Fruit fly (Drosophila melanogaster) whole organism, embryonic: Measurements from ENCODE around the gene CG31855.
A peak's percentile ranks its signal among the peaks of the same experiment; 100 is the strongest.

Experiments
- CG15696 ChIP-seq: fragments of 200-800 bp; sonication (Bioruptor generic); optimal IDR thresholded peaks from 2 replicates; lab custom pipeline; 2019; ENCODE audit warnings: missing biosample characterization, mild to moderate bottlenecking, missing genetic modification characterization, moderate library complexity
- CG2875 ChIP-seq: fragments of 200-800 bp; sonication (Bioruptor generic); optimal IDR thresholded peaks from 2 replicates; lab custom pipeline; 2017; ENCODE audit warnings: missing biosample characterization, mild to moderate bottlenecking, missing genetic modification characterization, missing genetic modification reagents
- CG4617 ChIP-seq: fragments of 200-800 bp; sonication (Bioruptor generic); optimal IDR thresholded peaks from 3 replicates; lab custom pipeline; 2016; ENCODE audit warnings: missing biosample characterization, missing genetic modification characterization, borderline replicate concordance
- CG4820 ChIP-seq: fragments of 200-800 bp; sonication (Bioruptor generic); optimal IDR thresholded peaks from 3 replicates; lab custom pipeline; 2016; ENCODE audit warnings: missing biosample characterization, missing genetic modification characterization
- CG9876 ChIP-seq: fragments of 200-800 bp; sonication (Bioruptor generic); optimal IDR thresholded peaks from 2 replicates; lab custom pipeline; 2016; ENCODE audit warnings: missing biosample characterization, missing genetic modification characterization
- Hr78 ChIP-seq, 2 experiments: fragments of 200-800 bp in 1 of 2; fragments of >200 bp in 1 of 2; sonication (Bioruptor generic) in 1 of 2; optimal IDR thresholded peaks; 2 replicates each; lab custom pipeline; 2017 to 2019; ENCODE audit warnings: missing biosample characterization in 2 of 2, missing genetic modification characterization in 2 of 2, mild to moderate bottlenecking in 1 of 2, moderate library complexity in 1 of 2
- mld ChIP-seq: fragments of 200-800 bp; sonication (Bioruptor generic); IDR thresholded peaks from 3 replicates; pipeline ENCODE4 v1.3.6; 2022; ENCODE audit warnings: missing biosample characterization, missing genetic modification characterization; ENCODE audit not compliant: partially characterized antibody
- pan ChIP-seq, 4 experiments: fragments of >200 bp in 3 of 4; fragments of 200-800 bp in 1 of 4; sonication (Bioruptor generic) in 1 of 4; optimal IDR thresholded peaks in 3 of 4; IDR thresholded peaks in 1 of 4; 2 replicates each; pipeline versions ENCODE4 v1.3.6 to Lab custom; 2017 to 2022; ENCODE audit warnings: missing biosample characterization in 2 of 4, missing genetic modification characterization in 2 of 4, mixed read lengths in 1 of 4

DNA sequence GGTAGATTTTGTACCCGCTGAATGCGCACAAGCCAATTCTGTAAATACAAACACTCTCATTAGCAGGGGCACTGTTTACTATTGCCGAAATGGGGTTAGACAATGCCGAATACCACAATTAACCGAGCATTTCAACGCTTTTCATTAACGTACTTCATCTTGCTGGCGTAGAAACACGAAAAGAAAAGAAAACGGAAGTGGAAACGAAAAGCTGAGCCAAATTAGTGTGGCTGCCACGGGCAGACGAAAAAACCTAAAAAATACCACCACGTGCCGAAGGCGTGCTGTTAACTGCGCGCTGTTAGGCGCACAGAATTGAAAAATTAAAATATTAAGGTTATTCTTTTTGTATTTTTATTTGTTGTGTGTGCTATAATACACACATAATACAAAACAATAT, 25.9 kb downstream of the CG31855 start, which contains the start of gene RpL24:
- TF ChIP-seq Hr78 (GFP tag; optimal IDR thresholded peaks at IDR 0.05; lab: Kevin White, UChicago) (no peak), mld (GFP tag; lab: Robert Waterston, UW) (no peak), CG4820 (GFP tag; lab: Kevin White, UChicago) (peak; percentile 69), CG4617 (peak; percentile 80), CG2875 (peak; percentile 92), CG15696 (tag; lab: Kevin White, UChicago) (peak; percentile 50), pan (optimal IDR thresholded peaks at IDR 0.05; lab: Kevin White, UChicago) (no peak), pan (GFP tag; optimal IDR thresholded peaks at IDR 0.05 in 1 of 2, IDR thresholded peaks at IDR 0.05 in 1 of 2) (peak in 1 of 2 experiments; percentile 88), CG9876 (GFP tag; lab: Kevin White, UChicago) (peak; percentile 88)
